Fruit fly (Drosophila melanogaster): ENCODE results near the gene CG4238.

Gene CG4238

DNA sequence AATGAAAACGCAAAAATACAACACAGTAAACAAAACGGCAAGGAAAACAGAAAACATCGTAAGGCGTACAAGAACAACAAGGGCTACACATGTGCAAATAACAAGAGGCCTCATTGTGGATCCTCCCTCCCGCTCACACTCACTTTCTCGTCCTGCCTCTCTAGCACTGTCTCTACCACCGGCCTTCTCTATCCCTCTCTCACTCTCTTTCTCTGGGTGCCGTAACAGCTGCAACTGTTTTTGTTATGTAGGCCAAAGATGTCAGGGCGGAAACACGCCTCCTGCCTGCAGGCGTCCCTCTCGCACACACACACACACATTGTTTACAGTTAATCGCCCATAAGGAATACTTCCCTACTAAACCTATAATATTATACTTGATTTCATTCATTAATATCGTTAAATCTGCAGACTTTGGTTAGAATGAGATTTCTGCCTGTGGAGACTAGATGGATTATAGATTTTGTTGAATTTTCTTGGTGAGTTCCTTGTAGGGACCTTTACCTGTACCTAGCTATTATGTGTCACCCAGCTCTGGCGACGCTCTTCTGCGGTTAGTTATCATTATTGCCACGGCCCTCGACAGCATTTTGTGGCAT is 4.3 kb downstream of the CG4238 start:
- TF ChIP-seq cic (GFP tag; optimal IDR thresholded peaks at IDR 0.05) = no peak
- no peak for TF ChIP-seq CG5204 (GFP tag; optimal IDR thresholded peaks at IDR 0.05)
- TF ChIP-seq CG33017 (tag; optimal IDR thresholded peaks at IDR 0.05) = no peak
- no peak for TF ChIP-seq toe (GFP tag; optimal IDR thresholded peaks at IDR 0.05)
- TF ChIP-seq CG7045 (GFP tag; optimal IDR thresholded peaks at IDR 0.05) = no peak
- TF ChIP-seq ovo (GFP tag; optimal IDR thresholded peaks at IDR 0.05) = no peak
- TF ChIP-seq Crg-1 (GFP tag; optimal IDR thresholded peaks at IDR 0.05) = no peak
- TF ChIP-seq tj (GFP tag; optimal IDR thresholded peaks at IDR 0.05) = no peak
- no peak for TF ChIP-seq CG11617 (GFP tag; optimal IDR thresholded peaks at IDR 0.05)
- TF ChIP-seq CG7101 (tag; optimal IDR thresholded peaks at IDR 0.05) = no peak
- TF ChIP-seq kay (GFP tag; ENCODE audit: borderline replicate concordance) = no peak
- no peak for TF ChIP-seq cnc (optimal IDR thresholded peaks at IDR 0.05)
- no peak for TF ChIP-seq Hr96 (GFP tag; optimal IDR thresholded peaks at IDR 0.05)
- TF ChIP-seq bab1 (GFP tag; optimal IDR thresholded peaks at IDR 0.05) = no peak
- TF ChIP-seq Mnt (GFP tag; optimal IDR thresholded peaks at IDR 0.05) = no peak
- no peak for TF ChIP-seq CG14711 (tag; optimal IDR thresholded peaks at IDR 0.05)
- no peak for TF ChIP-seq CG12768 (GFP tag; optimal IDR thresholded peaks at IDR 0.05)
- TF ChIP-seq Clk (GFP tag; optimal IDR thresholded peaks at IDR 0.05) = no peak

DNA sequence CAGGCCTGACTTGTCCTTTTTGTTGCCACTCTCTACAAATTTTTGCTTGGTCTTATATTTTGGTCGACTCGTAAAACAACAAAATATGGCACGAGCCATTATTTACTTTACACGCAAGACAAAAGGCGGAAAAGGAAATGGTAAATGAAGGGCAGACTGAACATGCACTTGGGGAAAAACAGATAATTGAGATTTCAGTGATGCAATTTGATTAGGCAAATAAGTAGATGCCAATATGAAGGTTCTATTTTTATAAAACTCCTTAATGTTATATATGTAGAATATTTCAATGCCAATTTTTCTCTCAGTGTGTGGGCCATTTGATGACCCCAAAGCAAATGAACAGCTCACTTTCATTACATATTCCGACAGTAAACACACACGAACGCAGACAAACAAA is 5.5 kb downstream of the CG4238 start:
- TF ChIP-seq CG11617 (GFP tag; optimal IDR thresholded peaks at IDR 0.05) (no peak), kay (GFP tag; ENCODE audit: borderline replicate concordance) (no peak), Clk (GFP tag; optimal IDR thresholded peaks at IDR 0.05) (no peak), Crg-1 (GFP tag; optimal IDR thresholded peaks at IDR 0.05) (no peak), CG7101 (tag; optimal IDR thresholded peaks at IDR 0.05) (no peak), CG14711 (tag; optimal IDR thresholded peaks at IDR 0.05) (no peak), CG33017 (tag; optimal IDR thresholded peaks at IDR 0.05) (no peak), toe (GFP tag; optimal IDR thresholded peaks at IDR 0.05) (no peak), pad (GFP tag; optimal IDR thresholded peaks at IDR 0.05) (no peak), CG5204 (GFP tag; optimal IDR thresholded peaks at IDR 0.05) (no peak), ovo (GFP tag; optimal IDR thresholded peaks at IDR 0.05) (no peak), Hr96 (GFP tag; optimal IDR thresholded peaks at IDR 0.05) (no peak)

DNA sequence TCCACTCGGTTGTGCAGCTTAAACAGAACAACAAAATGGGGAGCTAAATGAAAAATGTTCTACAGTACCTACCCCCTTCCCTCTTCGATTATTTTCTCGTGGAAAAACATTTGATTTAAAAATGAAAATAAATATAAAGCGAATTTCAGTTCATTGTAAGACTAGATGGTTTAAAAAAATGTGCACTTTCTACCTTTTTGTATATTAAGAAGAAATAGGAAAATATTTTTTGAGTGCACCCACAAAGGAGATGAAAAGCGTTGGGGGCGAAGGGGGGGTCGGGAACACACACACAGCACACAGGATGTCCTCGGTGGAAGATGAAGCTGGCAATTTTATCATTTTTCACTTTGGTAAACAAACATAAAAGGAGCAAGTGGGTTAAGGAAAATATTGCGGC is 13.2 kb downstream of the CG4238 start:
- no peak for TF ChIP-seq CG1620 (GFP tag; optimal IDR thresholded peaks at IDR 0.05)
- no peak for TF ChIP-seq Mnt (GFP tag; optimal IDR thresholded peaks at IDR 0.05)
- TF ChIP-seq CG14711 (tag; optimal IDR thresholded peaks at IDR 0.05) = no peak
- no peak for TF ChIP-seq Crg-1 (GFP tag; optimal IDR thresholded peaks at IDR 0.05)
- TF ChIP-seq kay (GFP tag; ENCODE audit: borderline replicate concordance) = no peak
- no peak for TF ChIP-seq CG12768 (GFP tag; optimal IDR thresholded peaks at IDR 0.05)
- TF ChIP-seq tj (GFP tag; optimal IDR thresholded peaks at IDR 0.05) = no peak
- no peak for TF ChIP-seq cic (GFP tag; optimal IDR thresholded peaks at IDR 0.05)

DNA sequence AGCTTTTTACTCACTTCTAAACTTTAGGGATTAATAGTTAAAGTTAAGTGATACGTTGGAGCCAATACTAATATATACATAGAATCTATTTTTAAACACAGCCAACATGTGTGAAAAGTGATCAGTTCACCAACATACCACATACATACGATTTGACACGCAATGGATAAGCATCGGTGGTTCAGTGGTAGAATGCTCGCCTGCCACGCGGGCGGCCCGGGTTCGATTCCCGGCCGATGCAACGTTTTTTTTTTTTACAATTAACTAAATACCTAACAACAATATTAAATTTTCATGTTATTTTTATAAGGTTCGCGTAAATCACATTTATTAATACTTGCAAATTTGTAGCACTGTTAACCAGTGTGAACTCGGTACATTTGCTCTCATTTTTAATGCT is 21.9 kb downstream of the CG4238 start:
- TF ChIP-seq ovo (GFP tag; optimal IDR thresholded peaks at IDR 0.05) = no peak
- no peak for TF ChIP-seq toe (GFP tag; optimal IDR thresholded peaks at IDR 0.05)

DNA sequence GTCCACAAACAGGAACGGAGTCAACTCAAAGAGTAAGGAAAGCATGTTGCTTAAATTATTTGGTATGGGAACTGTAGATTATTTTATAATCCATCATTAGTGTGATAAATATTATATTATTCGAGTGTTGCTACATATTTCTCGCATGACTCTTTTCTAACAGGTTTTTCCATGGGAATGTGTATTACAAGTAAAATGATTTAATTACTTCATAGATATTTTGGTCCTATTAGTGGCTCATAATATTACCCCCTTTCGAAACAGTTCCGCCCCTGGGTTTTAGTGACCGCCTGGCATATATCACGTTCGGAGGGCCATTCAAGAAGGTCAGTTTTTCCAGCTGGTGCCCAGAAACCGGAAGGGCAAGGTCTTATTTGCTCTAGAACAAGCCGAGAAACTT is 22.4 kb downstream of the CG4238 start:
- TF ChIP-seq bab1 (GFP tag; optimal IDR thresholded peaks at IDR 0.05) (peak; percentile 5), Hr96 (GFP tag; optimal IDR thresholded peaks at IDR 0.05) (no peak)

DNA sequence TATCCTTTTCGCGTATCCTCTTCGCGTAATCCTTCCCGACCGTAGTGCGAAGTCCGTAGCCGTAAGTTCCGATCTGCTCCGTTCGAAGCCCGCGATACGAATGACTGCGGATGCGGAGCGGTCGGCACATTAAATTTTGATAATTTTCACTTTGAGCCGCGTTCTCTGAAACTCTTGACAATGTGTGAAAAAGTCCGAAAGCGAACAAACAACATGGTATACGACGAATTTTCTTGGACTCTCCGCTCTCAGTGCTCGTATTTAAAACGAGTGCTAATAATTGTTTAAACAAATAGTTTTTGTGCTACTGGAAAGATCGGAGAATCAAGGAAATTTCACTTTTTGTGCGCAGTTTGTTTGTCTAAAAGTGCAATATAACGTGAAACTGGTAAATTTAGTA is 26.3 kb downstream of the CG4238 start, which contains the start of gene CG42296:
TSS of gene CG42296 (minus strand) at position 101 of the 400 bp plus-strand sequence.
- TF ChIP-seq CG11617 (GFP tag; optimal IDR thresholded peaks at IDR 0.05) = no peak
- no peak for TF ChIP-seq CG12768 (GFP tag; optimal IDR thresholded peaks at IDR 0.05)
- TF ChIP-seq CG14711 (tag; optimal IDR thresholded peaks at IDR 0.05) = no peak
- no peak for TF ChIP-seq Mnt (GFP tag; optimal IDR thresholded peaks at IDR 0.05)
- no peak for TF ChIP-seq tj (GFP tag; optimal IDR thresholded peaks at IDR 0.05)
- no peak for TF ChIP-seq CG33017 (tag; optimal IDR thresholded peaks at IDR 0.05)
- TF ChIP-seq cic (GFP tag; optimal IDR thresholded peaks at IDR 0.05) = no peak
- TF ChIP-seq CG7045 (GFP tag; optimal IDR thresholded peaks at IDR 0.05) = no peak
- TF ChIP-seq CG1620 (GFP tag; optimal IDR thresholded peaks at IDR 0.05) = no peak
- no peak for TF ChIP-seq CG7101 (tag; optimal IDR thresholded peaks at IDR 0.05)
- TF ChIP-seq toe (GFP tag; optimal IDR thresholded peaks at IDR 0.05) = no peak
- TF ChIP-seq kay (GFP tag; ENCODE audit: borderline replicate concordance) = no peak
- no peak for TF ChIP-seq Clk (GFP tag; optimal IDR thresholded peaks at IDR 0.05)
- TF ChIP-seq pad (GFP tag; optimal IDR thresholded peaks at IDR 0.05) = no peak

DNA sequence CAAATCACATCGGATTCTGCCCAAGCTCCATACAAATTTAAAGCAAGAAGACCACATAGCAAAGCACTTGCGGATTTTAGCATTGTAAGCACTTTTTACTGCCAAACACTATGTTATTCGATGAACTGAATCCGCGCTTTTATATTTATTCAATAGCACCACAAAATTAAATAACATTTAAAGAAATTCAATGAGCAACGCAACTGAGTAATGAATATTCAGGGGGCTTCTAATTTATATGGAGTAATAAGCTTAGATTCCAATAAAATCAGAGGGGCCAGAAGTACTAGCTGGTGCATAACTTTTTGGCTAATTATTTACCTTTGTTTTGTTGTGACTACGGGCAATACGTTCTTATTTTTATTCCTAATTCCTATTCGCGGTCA is 27.5 kb downstream of the CG4238 start, which contains the start of gene lectin-22C:
TSS of gene lectin-22C (minus strand) at position 101 of the 386 bp plus-strand sequence.
- TF ChIP-seq ovo (GFP tag; optimal IDR thresholded peaks at IDR 0.05) = no peak
- no peak for TF ChIP-seq tj (GFP tag; optimal IDR thresholded peaks at IDR 0.05)
- no peak for TF ChIP-seq toe (GFP tag; optimal IDR thresholded peaks at IDR 0.05)
- TF ChIP-seq CG14711 (tag; optimal IDR thresholded peaks at IDR 0.05) = no peak
- no peak for TF ChIP-seq CG5204 (GFP tag; optimal IDR thresholded peaks at IDR 0.05)
- TF ChIP-seq cnc (optimal IDR thresholded peaks at IDR 0.05) = no peak
- no peak for TF ChIP-seq CG7101 (tag; optimal IDR thresholded peaks at IDR 0.05)
- TF ChIP-seq Clk (GFP tag; optimal IDR thresholded peaks at IDR 0.05) = no peak
- TF ChIP-seq cic (GFP tag; optimal IDR thresholded peaks at IDR 0.05) = no peak
- no peak for TF ChIP-seq pad (GFP tag; optimal IDR thresholded peaks at IDR 0.05)
- TF ChIP-seq kay (GFP tag; ENCODE audit: borderline replicate concordance) = no peak
- TF ChIP-seq bab1 (GFP tag; optimal IDR thresholded peaks at IDR 0.05) = no peak
- no peak for TF ChIP-seq Mnt (GFP tag; optimal IDR thresholded peaks at IDR 0.05)
- TF ChIP-seq Hr96 (GFP tag; optimal IDR thresholded peaks at IDR 0.05) = no peak
- no peak for TF ChIP-seq Crg-1 (GFP tag; optimal IDR thresholded peaks at IDR 0.05)
